Fruit fly (Drosophila melanogaster) whole organism, embryonic: Measurements from ENCODE around the gene CG31752.

Source experiments
- Adf1 ChIP-seq: fragments of 200-800 bp; sonication (Bioruptor generic); IDR thresholded peaks from 2 replicates; pipeline ENCODE4 v1.3.6; 2022; ENCODE audit warnings: missing biosample characterization, missing genetic modification characterization
- B-H1 ChIP-seq: fragments of 200-800 bp; sonication (Bioruptor generic); IDR thresholded peaks from 3 replicates; pipeline ENCODE4 v1.3.6; 2022; ENCODE audit warnings: missing biosample characterization, missing genetic modification characterization
- Bgb ChIP-seq: fragments of 200-800 bp; sonication (Bioruptor generic); IDR thresholded peaks from 2 replicates; pipeline ENCODE4 v1.3.6; 2022; ENCODE audit warnings: missing biosample characterization, missing genetic modification characterization; ENCODE audit not compliant: partially characterized antibody
- CG10209 ChIP-seq: fragments of 200-800 bp; sonication (Bioruptor generic); optimal IDR thresholded peaks from 3 replicates; lab custom pipeline; 2017; ENCODE audit warnings: missing biosample characterization, mild to moderate bottlenecking, missing genetic modification characterization, missing genetic modification reagents
- CG10321 ChIP-seq: fragments of 200-800 bp; sonication (Bioruptor generic); IDR thresholded peaks from 2 replicates; pipeline ENCODE4 v1.3.6; 2022; ENCODE audit warnings: missing biosample characterization, missing genetic modification characterization
- CG10979 ChIP-seq: fragments of 200-800 bp; sonication (Bioruptor generic); optimal IDR thresholded peaks from 2 replicates; lab custom pipeline; 2018; ENCODE audit warnings: missing biosample characterization, mild to moderate bottlenecking, missing genetic modification characterization, moderate library complexity
- CG12659 ChIP-seq: fragments of 200-800 bp; sonication (Bioruptor generic); optimal IDR thresholded peaks from 3 replicates; lab custom pipeline; 2017; ENCODE audit warnings: mild to moderate bottlenecking, missing biosample characterization, missing genetic modification reagents, missing genetic modification characterization
- CG15011 ChIP-seq: fragments of 200-800 bp; sonication (Bioruptor generic); optimal IDR thresholded peaks from 3 replicates; lab custom pipeline; 2018; ENCODE audit warnings: missing biosample characterization, mild to moderate bottlenecking, missing genetic modification characterization
- CG17568 ChIP-seq: fragments of 200-800 bp; sonication (Bioruptor generic); optimal IDR thresholded peaks from 2 replicates; lab custom pipeline; 2018; ENCODE audit warnings: missing biosample characterization, mild to moderate bottlenecking, missing genetic modification characterization, moderate library complexity
- CG30020 ChIP-seq: fragments of 200-800 bp; optimal IDR thresholded peaks from 2 replicates; lab custom pipeline; 2019; ENCODE audit warnings: missing biosample characterization, mild to moderate bottlenecking, missing genetic modification characterization, moderate library complexity
- CG31224 ChIP-seq: fragments of 200-800 bp; sonication (Bioruptor generic); IDR thresholded peaks from 2 replicates; pipeline ENCODE4 v1.3.6; 2022; ENCODE audit warnings: missing biosample characterization, missing genetic modification characterization
- CG31365 ChIP-seq: fragments of 200-800 bp; sonication (Bioruptor generic); optimal IDR thresholded peaks from 2 replicates; lab custom pipeline; 2018; ENCODE audit warnings: missing biosample characterization, mild to moderate bottlenecking, missing genetic modification characterization
- CG4617 ChIP-seq: fragments of 200-800 bp; sonication (Bioruptor generic); optimal IDR thresholded peaks from 3 replicates; lab custom pipeline; 2016; ENCODE audit warnings: missing biosample characterization, missing genetic modification characterization, borderline replicate concordance
- CG4707 ChIP-seq: fragments of 200-800 bp; sonication (Bioruptor generic); optimal IDR thresholded peaks from 2 replicates; lab custom pipeline; 2018; ENCODE audit warnings: missing biosample characterization, mild to moderate bottlenecking, missing genetic modification characterization, moderate library complexity
- CG5245 ChIP-seq: fragments of 200-800 bp; sonication (Bioruptor generic); optimal IDR thresholded peaks from 3 replicates; lab custom pipeline; 2016; ENCODE audit warnings: missing biosample characterization, missing genetic modification characterization
- CG7372 ChIP-seq: fragments of 200-800 bp; sonication (Bioruptor generic); IDR thresholded peaks from 2 replicates; pipeline ENCODE4 v1.3.6; 2022; ENCODE audit warnings: missing biosample characterization, missing genetic modification characterization
- CG7556 ChIP-seq: fragments of 200-800 bp; sonication (Bioruptor generic); optimal IDR thresholded peaks from 2 replicates; lab custom pipeline; 2017; ENCODE audit warnings: missing biosample characterization, mild to moderate bottlenecking, missing genetic modification characterization
- CG7786 ChIP-seq: fragments of 200-800 bp; sonication (Bioruptor generic); optimal IDR thresholded peaks from 2 replicates; lab custom pipeline; 2016; ENCODE audit warnings: missing biosample characterization, missing genetic modification characterization
- CG8290 ChIP-seq, 3 experiments: fragments of 200-800 bp; sonication (Bioruptor generic); optimal IDR thresholded peaks; 2 replicates each; lab custom pipeline; 2016 to 2019; ENCODE audit warnings: missing biosample characterization in 3 of 3, missing genetic modification characterization in 3 of 3, mild to moderate bottlenecking in 2 of 3, moderate library complexity in 1 of 3
- CG9437 ChIP-seq: fragments of 200-800 bp; sonication (Bioruptor generic); optimal IDR thresholded peaks from 2 replicates; lab custom pipeline; 2018; ENCODE audit warnings: missing biosample characterization, mild to moderate bottlenecking, missing genetic modification characterization
- CG9932 ChIP-seq: fragments of 200-800 bp; sonication (Bioruptor generic); IDR thresholded peaks from 2 replicates; pipeline ENCODE4 v1.3.6; 2022; ENCODE audit warnings: missing biosample characterization, missing genetic modification characterization
- CHES-1-like ChIP-seq: fragments of 200-800 bp; sonication (Bioruptor generic); optimal IDR thresholded peaks from 2 replicates; lab custom pipeline; 2016; ENCODE audit warnings: missing biosample characterization, missing genetic modification characterization
- Dip3 ChIP-seq: fragments of 200-800 bp; sonication (Bioruptor generic); optimal IDR thresholded peaks from 3 replicates; lab custom pipeline; 2016; ENCODE audit warnings: missing biosample characterization, missing genetic modification characterization
- ERR ChIP-seq: fragments of 200-800 bp; sonication (Bioruptor generic); optimal IDR thresholded peaks from 2 replicates; lab custom pipeline; 2016; ENCODE audit warnings: missing biosample characterization, missing genetic modification characterization
- Gug ChIP-seq: fragments of 200-800 bp; sonication (Bioruptor generic); IDR thresholded peaks from 4 replicates; pipeline ENCODE4 v1.3.6; 2022; ENCODE audit warnings: missing biosample characterization, missing genetic modification characterization
- HHEX ChIP-seq: fragments of 200-800 bp; sonication (Bioruptor generic); optimal IDR thresholded peaks from 3 replicates; lab custom pipeline; 2017; ENCODE audit warnings: missing biosample characterization, mild to moderate bottlenecking, missing genetic modification characterization, missing genetic modification reagents
- Hr78 ChIP-seq, 2 experiments: fragments of 200-800 bp in 1 of 2; fragments of >200 bp in 1 of 2; sonication (Bioruptor generic) in 1 of 2; optimal IDR thresholded peaks; 2 replicates each; lab custom pipeline; 2017 to 2019; ENCODE audit warnings: missing biosample characterization in 2 of 2, missing genetic modification characterization in 2 of 2, mild to moderate bottlenecking in 1 of 2, moderate library complexity in 1 of 2
- Lhr ChIP-seq: fragments of 200-800 bp; sonication (Bioruptor generic); optimal IDR thresholded peaks from 3 replicates; lab custom pipeline; 2017; ENCODE audit warnings: mild to moderate bottlenecking, missing biosample characterization, missing genetic modification reagents, missing genetic modification characterization
- Lpt ChIP-seq: fragments of >200 bp; optimal IDR thresholded peaks from 2 replicates; lab custom pipeline; 2018; ENCODE audit warnings: missing biosample characterization, missing genetic modification characterization
- Oli ChIP-seq: fragments of 200-800 bp; sonication (Bioruptor generic); optimal IDR thresholded peaks from 2 replicates; lab custom pipeline; 2018; ENCODE audit warnings: missing biosample characterization, mild to moderate bottlenecking, missing genetic modification characterization, moderate library complexity
- Sin3A ChIP-seq: fragments of >200 bp; optimal IDR thresholded peaks from 2 replicates; lab custom pipeline; 2018
- ap ChIP-seq: fragments of 200-800 bp; sonication (Bioruptor generic); IDR thresholded peaks from 2 replicates; pipeline ENCODE4 v1.3.6; 2022; ENCODE audit warnings: missing biosample characterization, missing genetic modification characterization
- cas ChIP-seq: fragments of 200-800 bp; sonication (Bioruptor generic); IDR thresholded peaks from 2 replicates; pipeline ENCODE4 v1.3.6; 2022; ENCODE audit warnings: missing biosample characterization, missing genetic modification characterization
- cato ChIP-seq: fragments of 200-800 bp; sonication (Bioruptor generic); optimal IDR thresholded peaks from 2 replicates; lab custom pipeline; 2016; ENCODE audit warnings: missing biosample characterization, missing genetic modification characterization, borderline replicate concordance
- dati ChIP-seq: fragments of 200-800 bp; sonication (Bioruptor generic); IDR thresholded peaks from 2 replicates; pipeline ENCODE4 v1.3.6; 2022; ENCODE audit warnings: missing biosample characterization, missing genetic modification characterization
- dimm ChIP-seq: fragments of 200-800 bp; sonication (Bioruptor generic); IDR thresholded peaks from 2 replicates; pipeline ENCODE4 v1.3.6; 2022; ENCODE audit warnings: missing biosample characterization, missing genetic modification characterization
- dpn ChIP-seq, 2 experiments: fragments of 200-800 bp; sonication (Bioruptor generic); optimal IDR thresholded peaks; 3 replicates each; lab custom pipeline; 2016; ENCODE audit warnings: missing biosample characterization in 2 of 2, missing genetic modification characterization in 2 of 2
- fd64A ChIP-seq: fragments of 200-800 bp; sonication (Bioruptor generic); optimal IDR thresholded peaks from 3 replicates; lab custom pipeline; 2018; ENCODE audit warnings: missing biosample characterization, mild to moderate bottlenecking, missing genetic modification characterization
- ham ChIP-seq: fragments of 200-800 bp; sonication (Bioruptor generic); IDR thresholded peaks from 2 replicates; pipeline ENCODE4 v1.3.6; 2022; ENCODE audit warnings: missing biosample characterization, missing genetic modification characterization
- hbn ChIP-seq: fragments of 200-800 bp; sonication (Bioruptor generic); IDR thresholded peaks from 2 replicates; pipeline ENCODE4 v1.3.6; 2022; ENCODE audit warnings: missing biosample characterization, missing genetic modification characterization; ENCODE audit not compliant: partially characterized antibody
- kay ChIP-seq: fragments of 200-800 bp; sonication (Bioruptor generic); optimal IDR thresholded peaks from 2 replicates; lab custom pipeline; 2016; ENCODE audit warnings: missing biosample characterization, missing genetic modification characterization
- lov ChIP-seq, 2 experiments: fragments of 200-800 bp in 1 of 2; fragments of >200 bp in 1 of 2; sonication (Bioruptor generic) in 1 of 2; IDR thresholded peaks in 1 of 2; optimal IDR thresholded peaks in 1 of 2; 2 replicates in 1 of 2; 3 replicates in 1 of 2; pipeline versions ENCODE4 v1.3.6 to Lab custom; 2017 to 2022; ENCODE audit warnings: missing biosample characterization in 1 of 2, missing genetic modification characterization in 1 of 2
- nerfin-2 ChIP-seq: fragments of 200-800 bp; sonication (Bioruptor generic); IDR thresholded peaks from 2 replicates; pipeline ENCODE4 v1.3.6; 2022; ENCODE audit warnings: missing biosample characterization, missing genetic modification characterization; ENCODE audit not compliant: partially characterized antibody
- pfk ChIP-seq: fragments of 200-800 bp; sonication (Bioruptor generic); optimal IDR thresholded peaks from 2 replicates; lab custom pipeline; 2018; ENCODE audit warnings: missing biosample characterization, mild to moderate bottlenecking, missing genetic modification characterization, moderate library complexity
- ranshi ChIP-seq: fragments of 200-800 bp; sonication (Bioruptor generic); IDR thresholded peaks from 2 replicates; pipeline ENCODE4 v1.3.6; 2022; ENCODE audit warnings: missing biosample characterization, missing genetic modification characterization
- repo ChIP-seq: fragments of 200-800 bp; sonication (Bioruptor generic); optimal IDR thresholded peaks from 2 replicates; lab custom pipeline; 2016; ENCODE audit warnings: missing biosample characterization, missing genetic modification characterization
- scrt ChIP-seq: fragments of 200-800 bp; sonication (Bioruptor generic); optimal IDR thresholded peaks from 2 replicates; lab custom pipeline; 2018; ENCODE audit warnings: missing biosample characterization, mild to moderate bottlenecking, missing genetic modification characterization, moderate library complexity
- stc ChIP-seq: fragments of 200-800 bp; sonication (Bioruptor generic); IDR thresholded peaks from 2 replicates; pipeline ENCODE4 v1.3.6; 2022; ENCODE audit warnings: missing biosample characterization, missing genetic modification characterization
- tx ChIP-seq: fragments of 200-800 bp; sonication (Bioruptor generic); optimal IDR thresholded peaks from 2 replicates; lab custom pipeline; 2016; ENCODE audit warnings: missing biosample characterization, missing genetic modification characterization
- unpg ChIP-seq: fragments of 200-800 bp; sonication (Bioruptor generic); optimal IDR thresholded peaks from 3 replicates; lab custom pipeline; 2018; ENCODE audit warnings: missing biosample characterization, mild to moderate bottlenecking, missing genetic modification characterization, moderate library complexity

The CG31752 gene

dm6 chr2L:18822805-18823204, 18.3 kb downstream of the CG31752 start (continued):
- TF ChIP-seq ham (GFP tag; lab: Robert Waterston, UW) (no peak), cas (no peak), ERR (GFP tag; lab: Kevin White, UChicago) (no peak), CG4707 (GFP tag; lab: Kevin White, UChicago) (peak; percentile 69), kay (GFP tag; lab: Kevin White, UChicago) (no peak), stc (GFP tag; lab: Robert Waterston, UW) (no peak), B-H1 (GFP tag; lab: Robert Waterston, UW) (no peak), Oli (tag; lab: Kevin White, UChicago) (peak; percentile 4), CG5245 (no peak), HHEX (GFP tag; lab: Kevin White, UChicago) (peak; percentile 71), ap (no peak), ranshi (GFP tag; lab: Robert Waterston, UW) (peak; percentile 30; the same call in 1 of the 2 replicates), tx (GFP tag; lab: Kevin White, UChicago) (no peak), scrt (GFP tag; lab: Kevin White, UChicago) (no peak), Sin3A (lab: Kevin White, UChicago) (no peak), hbn (GFP tag; lab: Robert Waterston, UW) (no peak), CG7786 (GFP tag; lab: Kevin White, UChicago) (no peak), Bgb (GFP tag; lab: Robert Waterston, UW) (no peak), CHES-1-like (no peak), dimm (no peak), cato (GFP tag; lab: Kevin White, UChicago) (no peak), Lpt (GFP tag; lab: Kevin White, UChicago) (no peak), CG4617 (GFP tag; lab: Kevin White, UChicago) (no peak), CG31365 (no peak), nerfin-2 (GFP tag; lab: Robert Waterston, UW) (no peak), fd64A (peak; percentile 78), Adf1 (no peak), lov (optimal IDR thresholded peaks at IDR 0.05; lab: Kevin White, UChicago) (no peak), lov (GFP tag; IDR thresholded peaks at IDR 0.05; lab: Robert Waterston, UW) (peak; percentile 80; the same call in 1 of the 3 replicates), CG7372 (no peak), CG31224 (0 out of 2 replicates have a peak, but pooled peaks have one; percentile 14), CG30020 (tag; lab: Kevin White, UChicago) (no peak), Hr78 (GFP tag; optimal IDR thresholded peaks at IDR 0.05; lab: Kevin White, UChicago) (no peak), CG15011 (GFP tag; lab: Kevin White, UChicago) (peak; percentile 45), pfk (GFP tag; lab: Kevin White, UChicago) (peak; percentile 54), CG9932 (GFP tag; lab: Robert Waterston, UW) (no peak), Gug (GFP tag; lab: Robert Waterston, UW) (no peak), CG7556 (peak; percentile 37), CG10209 (GFP tag; lab: Kevin White, UChicago) (peak; percentile 54), CG9437 (GFP tag; lab: Kevin White, UChicago) (no peak), unpg (GFP tag; lab: Kevin White, UChicago) (peak; percentile 54), dpn (GFP tag; optimal IDR thresholded peaks at IDR 0.05; lab: Kevin White, UChicago) (peak in 1 of 2 experiments; percentile 18), CG10321 (no peak; the same call in 1 of the 2 replicates), CG12659 (GFP tag; lab: Kevin White, UChicago) (peak; percentile 4), CG8290 (GFP tag; optimal IDR thresholded peaks at IDR 0.05; lab: Kevin White, UChicago) (no peak), CG8290 (tag; optimal IDR thresholded peaks at IDR 0.05; lab: Kevin White, UChicago) (peak; percentile 60 to 69), Dip3 (no peak), CG17568 (GFP tag; lab: Kevin White, UChicago) (peak; percentile 27), repo (GFP tag; lab: Kevin White, UChicago) (peak; percentile 31), dati (GFP tag; lab: Robert Waterston, UW) (no peak), CG10979 (tag; lab: Kevin White, UChicago) (peak; percentile 4), Lhr (GFP tag; lab: Kevin White, UChicago) (peak; percentile 50)
